Fruit fly (Drosophila melanogaster) whole organism, embryonic: Measurements from ENCODE around the gene CG16753.

Source experiments
- Asciz ChIP-seq: fragments of 200-800 bp; sonication (Bioruptor generic); optimal IDR thresholded peaks from 2 replicates; lab custom pipeline; 2017; ENCODE audit warnings: missing biosample characterization, mild to moderate bottlenecking, missing genetic modification characterization, missing genetic modification reagents
- Bdp1 ChIP-seq: fragments of 200-800 bp; sonication (Bioruptor generic); optimal IDR thresholded peaks from 3 replicates; lab custom pipeline; 2016; ENCODE audit warnings: missing biosample characterization, missing genetic modification characterization
- CG10267 ChIP-seq: fragments of 200-800 bp; sonication (Bioruptor generic); optimal IDR thresholded peaks from 2 replicates; lab custom pipeline; 2018; ENCODE audit warnings: missing biosample characterization, mild to moderate bottlenecking, missing genetic modification characterization, moderate library complexity
- CG11456 ChIP-seq: fragments of 200-800 bp; sonication (Bioruptor generic); IDR thresholded peaks from 3 replicates; pipeline ENCODE4 v1.3.6; 2022; ENCODE audit warnings: missing biosample characterization, missing genetic modification characterization
- CG13123 ChIP-seq: fragments of 200-800 bp; sonication (Bioruptor generic); optimal IDR thresholded peaks from 2 replicates; lab custom pipeline; 2016; ENCODE audit warnings: missing biosample characterization, missing genetic modification characterization
- CG13424 ChIP-seq: fragments of 200-800 bp; sonication (Bioruptor generic); optimal IDR thresholded peaks from 2 replicates; lab custom pipeline; 2019; ENCODE audit warnings: missing biosample characterization, mild to moderate bottlenecking, missing genetic modification characterization, moderate library complexity
- CG13624 ChIP-seq: fragments of 200-800 bp; sonication (Bioruptor generic); optimal IDR thresholded peaks from 2 replicates; lab custom pipeline; 2016; ENCODE audit warnings: missing biosample characterization, missing genetic modification characterization
- CG1832 ChIP-seq: fragments of 200-800 bp; sonication (Bioruptor generic); optimal IDR thresholded peaks from 2 replicates; lab custom pipeline; 2017; ENCODE audit warnings: missing biosample characterization, mild to moderate bottlenecking, missing genetic modification characterization, inconsistent platforms
- CG3065 ChIP-seq: fragments of 200-800 bp; sonication (Bioruptor generic); optimal IDR thresholded peaks from 2 replicates; lab custom pipeline; 2016; ENCODE audit warnings: missing biosample characterization, missing genetic modification characterization
- CG3281 ChIP-seq: fragments of 200-800 bp; sonication (Bioruptor generic); optimal IDR thresholded peaks from 3 replicates; lab custom pipeline; 2017; ENCODE audit warnings: missing biosample characterization, mild to moderate bottlenecking, missing genetic modification characterization
- CG3407 ChIP-seq: fragments of 200-800 bp; sonication (Bioruptor generic); optimal IDR thresholded peaks from 2 replicates; lab custom pipeline; 2018; ENCODE audit warnings: missing biosample characterization, mild to moderate bottlenecking, missing genetic modification characterization
- CG3838 ChIP-seq: fragments of 200-800 bp; sonication (Bioruptor generic); optimal IDR thresholded peaks from 3 replicates; lab custom pipeline; 2016; ENCODE audit warnings: missing biosample characterization, missing genetic modification characterization
- CG6654 ChIP-seq: fragments of 200-800 bp; sonication (Bioruptor generic); optimal IDR thresholded peaks from 2 replicates; lab custom pipeline; 2017; ENCODE audit warnings: missing biosample characterization, mild to moderate bottlenecking, missing genetic modification characterization
- CG7786 ChIP-seq: fragments of 200-800 bp; sonication (Bioruptor generic); optimal IDR thresholded peaks from 2 replicates; lab custom pipeline; 2016; ENCODE audit warnings: missing biosample characterization, missing genetic modification characterization
- CG8281 ChIP-seq: fragments of 200-800 bp; sonication (Bioruptor generic); optimal IDR thresholded peaks from 2 replicates; lab custom pipeline; 2018; ENCODE audit warnings: missing biosample characterization, mild to moderate bottlenecking, missing genetic modification characterization, moderate library complexity
- CG9215 ChIP-seq: fragments of 200-800 bp; sonication (Bioruptor generic); IDR thresholded peaks from 2 replicates; pipeline ENCODE4 v1.3.6; 2022; ENCODE audit warnings: missing biosample characterization, missing genetic modification characterization
- CG9876 ChIP-seq: fragments of 200-800 bp; sonication (Bioruptor generic); optimal IDR thresholded peaks from 2 replicates; lab custom pipeline; 2016; ENCODE audit warnings: missing biosample characterization, missing genetic modification characterization
- Camta ChIP-seq: fragments of 200-800 bp; sonication (Bioruptor generic); optimal IDR thresholded peaks from 2 replicates; lab custom pipeline; 2016; ENCODE audit warnings: missing biosample characterization, missing genetic modification characterization
- E2f1 ChIP-seq: fragments of 200-800 bp; sonication (Bioruptor generic); IDR thresholded peaks from 2 replicates; pipeline ENCODE4 v1.3.6; 2022; ENCODE audit warnings: missing biosample characterization, missing genetic modification characterization
- Fer3 ChIP-seq: fragments of 200-800 bp; sonication (Bioruptor generic); optimal IDR thresholded peaks from 2 replicates; lab custom pipeline; 2018; ENCODE audit warnings: missing biosample characterization, mild to moderate bottlenecking, missing genetic modification characterization, moderate library complexity
- Hmr ChIP-seq: fragments of 200-800 bp; sonication (Bioruptor generic); optimal IDR thresholded peaks from 3 replicates; lab custom pipeline; 2017; ENCODE audit warnings: mild to moderate bottlenecking, missing biosample characterization, missing genetic modification reagents, missing genetic modification characterization
- Hr39 ChIP-seq: fragments of >200 bp; optimal IDR thresholded peaks from 2 replicates; lab custom pipeline; 2017
- Hr51 ChIP-seq, 2 experiments: fragments of 200-800 bp; sonication (Bioruptor generic); optimal IDR thresholded peaks; 2 replicates in 1 of 2; 3 replicates in 1 of 2; lab custom pipeline; 2016 to 2018; ENCODE audit warnings: missing biosample characterization in 2 of 2, missing genetic modification characterization in 2 of 2, mild to moderate bottlenecking in 1 of 2, moderate library complexity in 1 of 2
- MBD-R2 ChIP-seq: fragments of 200-800 bp; sonication (Bioruptor generic); IDR thresholded peaks from 2 replicates; pipeline ENCODE4 v1.3.6; 2022; ENCODE audit warnings: missing biosample characterization, missing genetic modification characterization
- MTF-1 ChIP-seq: fragments of 200-800 bp; sonication (Bioruptor generic); optimal IDR thresholded peaks from 2 replicates; lab custom pipeline; 2018; ENCODE audit warnings: missing biosample characterization, mild to moderate bottlenecking, missing genetic modification characterization, borderline replicate concordance
- Myb ChIP-seq: fragments of 200-800 bp; sonication (Bioruptor generic); optimal IDR thresholded peaks from 2 replicates; lab custom pipeline; 2016; ENCODE audit warnings: missing biosample characterization, missing genetic modification characterization
- NFAT ChIP-seq: fragments of 200-800 bp; sonication (Bioruptor generic); IDR thresholded peaks from 2 replicates; pipeline ENCODE4 v1.3.6; 2022; ENCODE audit warnings: missing biosample characterization, missing genetic modification characterization
- Nf-YA ChIP-seq: fragments of 200-800 bp; sonication (Bioruptor generic); IDR thresholded peaks from 2 replicates; pipeline ENCODE4 v1.3.6; 2022; ENCODE audit warnings: missing biosample characterization, missing genetic modification characterization
- Ptx1 ChIP-seq: fragments of 200-800 bp; sonication (Bioruptor generic); IDR thresholded peaks from 2 replicates; pipeline ENCODE4 v1.3.6; 2022; ENCODE audit warnings: missing biosample characterization, missing genetic modification characterization
- Trl ChIP-seq, 3 experiments: fragments of >200 bp in 2 of 3; fragments of 200-800 bp in 1 of 3; sonication (Bioruptor generic) in 1 of 3; optimal IDR thresholded peaks; 2 replicates in 1 of 3; 3 replicates in 2 of 3; lab custom pipeline; 2016 to 2017; ENCODE audit warnings: missing biosample characterization in 1 of 3, missing genetic modification characterization in 1 of 3
- ara ChIP-seq: fragments of 200-800 bp; sonication (Bioruptor generic); IDR thresholded peaks from 2 replicates; pipeline ENCODE4 v1.3.6; 2022; ENCODE audit warnings: missing biosample characterization, missing genetic modification characterization
- cas ChIP-seq: fragments of 200-800 bp; sonication (Bioruptor generic); IDR thresholded peaks from 2 replicates; pipeline ENCODE4 v1.3.6; 2022; ENCODE audit warnings: missing biosample characterization, missing genetic modification characterization
- chm ChIP-seq: fragments of 200-800 bp; sonication (Bioruptor generic); IDR thresholded peaks from 2 replicates; pipeline ENCODE4 v1.3.6; 2022; ENCODE audit warnings: missing biosample characterization, missing genetic modification characterization
- danr ChIP-seq: fragments of 200-800 bp; sonication (Bioruptor generic); IDR thresholded peaks from 2 replicates; pipeline ENCODE4 v1.3.6; 2022; ENCODE audit warnings: missing biosample characterization, missing genetic modification characterization
- dati ChIP-seq: fragments of 200-800 bp; sonication (Bioruptor generic); IDR thresholded peaks from 2 replicates; pipeline ENCODE4 v1.3.6; 2022; ENCODE audit warnings: missing biosample characterization, missing genetic modification characterization
- dysf ChIP-seq: fragments of 200-800 bp; sonication (Bioruptor generic); IDR thresholded peaks from 3 replicates; pipeline ENCODE4 v1.3.6; 2022; ENCODE audit warnings: missing biosample characterization, missing genetic modification characterization
- en ChIP-seq: fragments of 200-800 bp; sonication (Bioruptor generic); optimal IDR thresholded peaks from 2 replicates; lab custom pipeline; 2016; ENCODE audit warnings: missing biosample characterization, missing genetic modification characterization
- fd3F ChIP-seq: fragments of 200-800 bp; sonication (Bioruptor generic); optimal IDR thresholded peaks from 2 replicates; lab custom pipeline; 2018; ENCODE audit warnings: missing biosample characterization, mild to moderate bottlenecking, missing genetic modification characterization, moderate library complexity
- her ChIP-seq: fragments of 200-800 bp; sonication (Bioruptor generic); optimal IDR thresholded peaks from 2 replicates; lab custom pipeline; 2016; ENCODE audit warnings: missing biosample characterization, missing genetic modification characterization
- ken ChIP-seq: fragments of 200-800 bp; sonication (Bioruptor generic); IDR thresholded peaks from 3 replicates; pipeline ENCODE4 v1.3.6; 2022; ENCODE audit warnings: missing biosample characterization, missing genetic modification characterization
- kni ChIP-seq: fragments of 200-800 bp; sonication (Bioruptor generic); optimal IDR thresholded peaks from 3 replicates; lab custom pipeline; 2017; ENCODE audit warnings: mild to moderate bottlenecking, missing biosample characterization, missing genetic modification reagents, missing genetic modification characterization
- mirr ChIP-seq: fragments of 200-800 bp; sonication (Bioruptor generic); optimal IDR thresholded peaks from 3 replicates; lab custom pipeline; 2018; ENCODE audit warnings: missing biosample characterization, mild to moderate bottlenecking, missing genetic modification characterization
- nau ChIP-seq: fragments of 200-800 bp; sonication (Bioruptor generic); optimal IDR thresholded peaks from 3 replicates; lab custom pipeline; 2017; ENCODE audit warnings: missing biosample characterization, mild to moderate bottlenecking, missing genetic modification characterization, missing genetic modification reagents
- pzg ChIP-seq: fragments of 200-800 bp; sonication (Bioruptor generic); optimal IDR thresholded peaks from 3 replicates; lab custom pipeline; 2018; ENCODE audit warnings: missing biosample characterization, mild to moderate bottlenecking, missing genetic modification characterization, moderate library complexity
- row ChIP-seq: fragments of 200-800 bp; sonication (Bioruptor generic); IDR thresholded peaks from 3 replicates; pipeline ENCODE4 v1.3.6; 2022; ENCODE audit warnings: missing biosample characterization, missing genetic modification characterization
- run ChIP-seq: fragments of 200-800 bp; sonication (Bioruptor generic); optimal IDR thresholded peaks from 3 replicates; lab custom pipeline; 2018; ENCODE audit warnings: missing biosample characterization, mild to moderate bottlenecking, missing genetic modification characterization
- sd ChIP-seq: fragments of 200-800 bp; sonication (Bioruptor generic); optimal IDR thresholded peaks from 3 replicates; lab custom pipeline; 2018; ENCODE audit warnings: missing biosample characterization, mild to moderate bottlenecking, missing genetic modification characterization, moderate library complexity
- sr ChIP-seq: fragments of 200-800 bp; sonication (Bioruptor generic); IDR thresholded peaks from 3 replicates; pipeline ENCODE4 v1.3.6; 2022; ENCODE audit warnings: missing biosample characterization, missing genetic modification characterization
- sug ChIP-seq: fragments of 200-800 bp; optimal IDR thresholded peaks from 2 replicates; lab custom pipeline; 2019; ENCODE audit warnings: missing biosample characterization, mild to moderate bottlenecking, missing genetic modification characterization, moderate library complexity
- wdn ChIP-seq: fragments of 200-800 bp; sonication (Bioruptor generic); IDR thresholded peaks from 2 replicates; pipeline ENCODE4 v1.3.6; 2022; ENCODE audit warnings: missing biosample characterization, missing genetic modification characterization

The CG16753 gene

dm6 chr3L:3078398-3079155 is 23.7 kb downstream of the CG16753 start (continued):
- TF ChIP-seq sd (tag; lab: Kevin White, UChicago), result peak; percentile 47
- TF ChIP-seq CG13424 (tag; lab: Kevin White, UChicago), result peak; percentile 43
- peak; percentile 55 for TF ChIP-seq CG3281 (GFP tag; lab: Kevin White, UChicago)
- TF ChIP-seq MBD-R2, result peak; percentile 19; the same call in 1 of the 2 replicates
- no peak for TF ChIP-seq wdn (GFP tag; lab: Robert Waterston, UW)
- no peak for TF ChIP-seq her (GFP tag; lab: Kevin White, UChicago)
- TF ChIP-seq nau (GFP tag; lab: Kevin White, UChicago), result peak; percentile 73
- peak; percentile 22; the same call in 1 of the 3 replicates for TF ChIP-seq dysf (GFP tag; lab: Robert Waterston, UW)
- no peak for TF ChIP-seq Myb (GFP tag; lab: Kevin White, UChicago)
- TF ChIP-seq E2f1, result peak; percentile 27; the same call in 1 of the 2 replicates
- no peak for TF ChIP-seq CG13624 (GFP tag; lab: Kevin White, UChicago)
- TF ChIP-seq CG11456 (GFP tag; lab: Robert Waterston, UW), result no peak
- TF ChIP-seq cas (GFP tag; lab: Robert Waterston, UW), result no peak
- TF ChIP-seq sr (GFP tag; lab: Robert Waterston, UW), result 0 out of 3 replicates have a peak, but pooled peaks have one; percentile 42
- no peak for TF ChIP-seq CG13123 (GFP tag; lab: Kevin White, UChicago)
- no peak for TF ChIP-seq Hr39 (lab: Kevin White, UChicago)
- no peak for TF ChIP-seq Nf-YA (GFP tag; lab: Robert Waterston, UW)
- peak; percentile 16 for TF ChIP-seq MTF-1 (GFP tag; lab: Kevin White, UChicago)
- TF ChIP-seq chm (GFP tag; lab: Robert Waterston, UW), result no peak
- TF ChIP-seq CG8281 (tag; lab: Kevin White, UChicago), result no peak
- TF ChIP-seq Asciz, result peak; percentile 77
- peak; percentile 23 for TF ChIP-seq Fer3
- no peak for TF ChIP-seq CG3838 (GFP tag; lab: Kevin White, UChicago)
- TF ChIP-seq Bdp1 (GFP tag; lab: Kevin White, UChicago), result no peak
- peak; percentile 89 for TF ChIP-seq mirr (GFP tag; lab: Kevin White, UChicago)
- TF ChIP-seq Hmr, result peak; percentile 69
- peak; percentile 35 for TF ChIP-seq fd3F (GFP tag; lab: Kevin White, UChicago)
- peak; percentile 20 for TF ChIP-seq CG10267 (tag; lab: Kevin White, UChicago)
- TF ChIP-seq CG9876 (GFP tag; lab: Kevin White, UChicago), result no peak
- no peak for TF ChIP-seq danr (GFP tag; lab: Robert Waterston, UW)
- no peak for TF ChIP-seq CG7786 (GFP tag; lab: Kevin White, UChicago)
- no peak for TF ChIP-seq run (tag; lab: Kevin White, UChicago)
- TF ChIP-seq Trl (optimal IDR thresholded peaks at IDR 0.05; lab: Kevin White, UChicago), result no peak
- peak; percentile 38 for TF ChIP-seq Trl (GFP tag; optimal IDR thresholded peaks at IDR 0.05; lab: Kevin White, UChicago)
- TF ChIP-seq CG6654 (GFP tag; lab: Kevin White, UChicago), result no peak
- TF ChIP-seq kni, result peak; percentile 39
- TF ChIP-seq CG9215 (GFP tag; lab: Robert Waterston, UW), result peak; percentile 27; the same call in 1 of the 2 replicates
- TF ChIP-seq CG1832 (GFP tag; lab: Kevin White, UChicago), result no peak
- TF ChIP-seq ken (GFP tag; lab: Robert Waterston, UW), result no peak
- no peak for TF ChIP-seq dati (GFP tag; lab: Robert Waterston, UW)
- TF ChIP-seq row, result peak; percentile 71
- TF ChIP-seq sug, result peak; percentile 25
- peak; percentile 37; the same call in 1 of the 2 replicates for TF ChIP-seq Ptx1 (GFP tag; lab: Robert Waterston, UW)
- no peak for TF ChIP-seq ara (GFP tag; lab: Robert Waterston, UW)
- no peak for TF ChIP-seq CG3065 (GFP tag; lab: Kevin White, UChicago)
- no peak for TF ChIP-seq NFAT (GFP tag; lab: Robert Waterston, UW)
- no peak for TF ChIP-seq Camta (GFP tag; lab: Kevin White, UChicago)
- TF ChIP-seq CG3407, result peak; percentile 33
- peak in 1 of 2 experiments; percentile 47 for TF ChIP-seq Hr51 (GFP tag; optimal IDR thresholded peaks at IDR 0.05; lab: Kevin White, UChicago)
- no peak for TF ChIP-seq pzg (GFP tag; lab: Kevin White, UChicago)
- no peak for TF ChIP-seq en (GFP tag; lab: Kevin White, UChicago)
